Fruit fly (Drosophila melanogaster): Measurements from ENCODE around the gene CG34328.

DNA sequence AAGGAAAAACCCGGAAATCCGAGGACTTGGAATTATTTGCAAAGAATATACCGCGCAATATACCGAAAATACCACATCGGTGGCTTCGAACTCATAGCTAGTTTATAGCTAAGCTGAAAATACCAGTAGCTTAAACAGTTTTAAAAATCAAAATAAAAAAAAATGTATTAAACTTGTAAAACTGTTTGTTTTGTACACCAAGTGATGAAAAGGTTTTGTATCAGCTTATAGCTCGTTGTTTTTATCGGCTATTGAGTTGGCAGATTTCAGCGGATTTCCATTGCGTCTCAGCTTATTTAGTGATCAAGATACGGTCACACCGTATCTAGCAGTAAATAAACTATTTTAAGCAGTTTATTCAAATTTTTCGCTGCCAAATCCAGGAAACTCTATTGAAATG, 20.1 kb downstream of the CG34328 start, which contains the start of the genes por and CG6179:
- TF ChIP-seq tap (tag; optimal IDR thresholded peaks at IDR 0.05) = no peak
- no peak for TF ChIP-seq CG16779 (GFP tag; IDR thresholded peaks at IDR 0.05)
- no peak for TF ChIP-seq CG14965 (GFP tag; optimal IDR thresholded peaks at IDR 0.05; ENCODE audit: borderline replicate concordance)

Measured in whole organism, embryonic.